Worm (Caenorhabditis elegans): ENCODE data around the gene C17B7.3.

DNA sequence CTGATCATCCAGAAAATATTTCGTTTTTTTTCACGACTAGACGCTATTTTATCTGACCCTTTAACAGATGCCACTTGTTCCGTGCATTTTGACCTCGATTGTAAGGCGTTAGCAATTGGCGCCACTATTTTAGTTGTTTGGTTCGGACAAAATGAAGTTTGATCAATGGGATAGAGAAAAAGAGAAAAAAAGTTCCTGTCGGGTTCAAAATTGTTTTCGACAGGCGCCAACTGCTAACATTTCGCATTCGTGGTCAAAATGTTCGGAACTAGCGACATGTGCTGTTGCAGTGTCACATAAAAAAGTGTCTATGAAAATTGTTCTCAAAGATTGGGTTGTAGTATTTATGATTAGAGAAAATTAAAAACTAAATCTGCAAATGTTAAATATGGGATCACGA is 4.9 kb downstream of the C17B7.3 start:
- TF ChIP-seq skn-1 (tag; optimal IDR thresholded peaks at IDR 0.05) (no peak), sma-9 (GFP tag; optimal IDR thresholded peaks at IDR 0.05) (peak; percentile 88), sma-9 (tag; optimal IDR thresholded peaks at IDR 0.05) (no peak), lsy-2 (tag; optimal IDR thresholded peaks at IDR 0.05) (peak in 1 of 2 experiments; percentile 36)

Data from whole organism, L2 larva.